Worm (Caenorhabditis elegans): ENCODE data around the gene F44F4.15.

DNA sequence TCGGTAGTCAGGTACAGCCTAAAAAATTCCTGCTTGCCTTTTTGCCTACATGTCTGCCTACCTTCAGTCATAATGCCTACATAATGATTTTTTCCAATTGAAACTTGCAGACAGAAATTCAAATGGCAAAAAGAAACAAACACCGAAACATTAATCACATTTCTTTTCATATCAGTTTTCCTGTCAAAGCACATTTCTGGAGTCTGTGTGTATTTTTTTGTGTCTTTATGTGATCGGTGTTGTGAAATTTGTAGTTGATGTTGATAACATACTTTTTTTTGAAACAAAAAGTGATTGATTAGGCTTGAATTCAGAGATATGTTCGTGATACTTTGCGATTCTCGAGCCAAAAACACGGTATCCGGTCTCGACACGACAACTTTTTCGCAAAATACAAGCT, 34.9 kb downstream of the F44F4.15 start:
- no peak for TF ChIP-seq lsy-2 (tag; optimal IDR thresholded peaks at IDR 0.05)
- no peak for TF ChIP-seq ces-1 (GFP tag; optimal IDR thresholded peaks at IDR 0.05)
- no peak for TF ChIP-seq zip-8 (tag; optimal IDR thresholded peaks at IDR 0.05)
- TF ChIP-seq lin-13 (tag; optimal IDR thresholded peaks at IDR 0.05), result no peak
- TF ChIP-seq unc-62 (GFP tag; optimal IDR thresholded peaks at IDR 0.05), result no peak
- TF ChIP-seq bed-3 (GFP tag; optimal IDR thresholded peaks at IDR 0.05), result no peak
- TF ChIP-seq nhr-2 (tag; optimal IDR thresholded peaks at IDR 0.05), result no peak
- no peak for TF ChIP-seq mep-1 (tag; optimal IDR thresholded peaks at IDR 0.05)
- no peak for TF ChIP-seq nhr-237 (tag; optimal IDR thresholded peaks at IDR 0.05)
- no peak for TF ChIP-seq cnd-1 (tag; optimal IDR thresholded peaks at IDR 0.05)
- TF ChIP-seq snpc-4 (tag; optimal IDR thresholded peaks at IDR 0.05), result no peak
- no peak for TF ChIP-seq nhr-76 (tag; optimal IDR thresholded peaks at IDR 0.05)

All from whole organism, mixed stage, embryonic.